Fruit fly (Drosophila melanogaster) whole organism, embryonic: ENCODE measurements around the gene aux.
A peak's percentile ranks its signal among the peaks of the same experiment; 100 is the strongest.

Source experiments
- Abd-B ChIP-seq: fragments of 200-800 bp; sonication (Bioruptor generic); optimal IDR thresholded peaks from 2 replicates; lab custom pipeline; 2018; ENCODE audit warnings: missing biosample characterization, mild to moderate bottlenecking, missing genetic modification characterization, moderate library complexity
- BtbVII ChIP-seq: fragments of 200-800 bp; sonication (Bioruptor generic); optimal IDR thresholded peaks from 3 replicates; lab custom pipeline; 2017; ENCODE audit warnings: missing biosample characterization, mild to moderate bottlenecking, missing genetic modification characterization
- CG10366 ChIP-seq: fragments of 200-800 bp; sonication (Bioruptor generic); IDR thresholded peaks from 2 replicates; pipeline ENCODE4 v1.3.6; 2022; ENCODE audit warnings: missing biosample characterization, missing genetic modification characterization
- CG11504 ChIP-seq: fragments of 200-800 bp; sonication (Bioruptor generic); optimal IDR thresholded peaks from 3 replicates; lab custom pipeline; 2019; ENCODE audit warnings: missing biosample characterization, mild to moderate bottlenecking, missing genetic modification characterization, moderate library complexity
- CG15601 ChIP-seq: fragments of 200-800 bp; sonication (Bioruptor generic); optimal IDR thresholded peaks from 3 replicates; lab custom pipeline; 2019; ENCODE audit warnings: missing biosample characterization, mild to moderate bottlenecking, missing genetic modification characterization, moderate library complexity
- CG17385 ChIP-seq: fragments of 200-800 bp; sonication (Bioruptor generic); optimal IDR thresholded peaks from 3 replicates; lab custom pipeline; 2018; ENCODE audit warnings: missing biosample characterization, mild to moderate bottlenecking, missing genetic modification characterization
- CG1832 ChIP-seq: fragments of 200-800 bp; sonication (Bioruptor generic); optimal IDR thresholded peaks from 2 replicates; lab custom pipeline; 2017; ENCODE audit warnings: missing biosample characterization, mild to moderate bottlenecking, missing genetic modification characterization, inconsistent platforms
- CG2199 ChIP-seq: fragments of 200-800 bp; sonication (Bioruptor generic); IDR thresholded peaks from 3 replicates; pipeline ENCODE4 v1.3.6; 2022; ENCODE audit warnings: missing biosample characterization, missing genetic modification characterization
- CG2678 ChIP-seq: fragments of 200-800 bp; sonication (Bioruptor generic); optimal IDR thresholded peaks from 3 replicates; lab custom pipeline; 2019; ENCODE audit warnings: missing biosample characterization, mild to moderate bottlenecking, missing genetic modification characterization, moderate library complexity
- CG30431 ChIP-seq: fragments of 200-800 bp; sonication (Bioruptor generic); optimal IDR thresholded peaks from 2 replicates; lab custom pipeline; 2017; ENCODE audit warnings: missing biosample characterization, missing genetic modification characterization
- CG31388 ChIP-seq: fragments of 200-800 bp; sonication (Bioruptor generic); optimal IDR thresholded peaks from 2 replicates; lab custom pipeline; 2016; ENCODE audit warnings: missing biosample characterization, missing genetic modification characterization
- CG3838 ChIP-seq: fragments of 200-800 bp; sonication (Bioruptor generic); optimal IDR thresholded peaks from 3 replicates; lab custom pipeline; 2016; ENCODE audit warnings: missing biosample characterization, missing genetic modification characterization
- CG4282 ChIP-seq: fragments of 200-800 bp; sonication (Bioruptor generic); optimal IDR thresholded peaks from 2 replicates; lab custom pipeline; 2016; ENCODE audit warnings: missing biosample characterization, missing genetic modification characterization
- CG4820 ChIP-seq: fragments of 200-800 bp; sonication (Bioruptor generic); optimal IDR thresholded peaks from 3 replicates; lab custom pipeline; 2016; ENCODE audit warnings: missing biosample characterization, missing genetic modification characterization
- CG7357 ChIP-seq: fragments of 200-800 bp; sonication (Bioruptor generic); IDR thresholded peaks from 3 replicates; pipeline ENCODE4 v1.3.6; 2022; ENCODE audit warnings: missing biosample characterization, missing genetic modification characterization
- CG7372 ChIP-seq: fragments of 200-800 bp; sonication (Bioruptor generic); IDR thresholded peaks from 2 replicates; pipeline ENCODE4 v1.3.6; 2022; ENCODE audit warnings: missing biosample characterization, missing genetic modification characterization
- CG8089 ChIP-seq: fragments of 200-800 bp; sonication (Bioruptor generic); optimal IDR thresholded peaks from 3 replicates; lab custom pipeline; 2016; ENCODE audit warnings: missing biosample characterization, missing genetic modification characterization
- CG9609 ChIP-seq: fragments of 200-800 bp; sonication (Bioruptor generic); optimal IDR thresholded peaks from 3 replicates; lab custom pipeline; 2016; ENCODE audit warnings: missing biosample characterization, missing genetic modification characterization
- Chrac-16 ChIP-seq: fragments of 200-800 bp; sonication (Bioruptor generic); optimal IDR thresholded peaks from 3 replicates; lab custom pipeline; 2016; ENCODE audit warnings: missing biosample characterization, missing genetic modification characterization
- Drgx ChIP-seq: fragments of 200-800 bp; sonication (Bioruptor generic); IDR thresholded peaks from 2 replicates; pipeline ENCODE4 v1.3.6; 2022; ENCODE audit warnings: missing biosample characterization, missing genetic modification characterization
- Fer1 ChIP-seq: fragments of 200-800 bp; sonication (Bioruptor generic); optimal IDR thresholded peaks from 2 replicates; lab custom pipeline; 2017; ENCODE audit warnings: missing biosample characterization, mild to moderate bottlenecking, missing genetic modification characterization
- H15 ChIP-seq: fragments of 200-800 bp; sonication (Bioruptor generic); IDR thresholded peaks from 3 replicates; pipeline ENCODE4 v1.3.6; 2022; ENCODE audit warnings: missing biosample characterization, missing genetic modification characterization
- HHEX ChIP-seq: fragments of 200-800 bp; sonication (Bioruptor generic); optimal IDR thresholded peaks from 3 replicates; lab custom pipeline; 2017; ENCODE audit warnings: missing biosample characterization, mild to moderate bottlenecking, missing genetic modification characterization, missing genetic modification reagents
- HLH4C ChIP-seq: fragments of 200-800 bp; sonication (Bioruptor generic); IDR thresholded peaks from 3 replicates; pipeline ENCODE4 v1.3.6; 2022; ENCODE audit warnings: missing biosample characterization, missing genetic modification characterization; ENCODE audit not compliant: partially characterized antibody
- Hr78 ChIP-seq, 2 experiments: fragments of 200-800 bp in 1 of 2; fragments of >200 bp in 1 of 2; sonication (Bioruptor generic) in 1 of 2; optimal IDR thresholded peaks; 2 replicates each; lab custom pipeline; 2017 to 2019; ENCODE audit warnings: missing biosample characterization in 2 of 2, missing genetic modification characterization in 2 of 2, mild to moderate bottlenecking in 1 of 2, moderate library complexity in 1 of 2
- Jarid2 ChIP-seq: fragments of 200-800 bp; sonication (Bioruptor generic); optimal IDR thresholded peaks from 3 replicates; lab custom pipeline; 2017; ENCODE audit warnings: mild to moderate bottlenecking, missing biosample characterization, missing genetic modification reagents, missing genetic modification characterization
- NC2α ChIP-seq: fragments of 200-800 bp; sonication (Bioruptor generic); optimal IDR thresholded peaks from 2 replicates; lab custom pipeline; 2016; ENCODE audit warnings: missing biosample characterization, missing genetic modification characterization
- Nf-YC ChIP-seq: fragments of 200-800 bp; optimal IDR thresholded peaks from 3 replicates; lab custom pipeline; 2019; ENCODE audit warnings: missing biosample characterization, mild to moderate bottlenecking, missing genetic modification characterization, moderate library complexity
- Oli ChIP-seq: fragments of 200-800 bp; sonication (Bioruptor generic); optimal IDR thresholded peaks from 2 replicates; lab custom pipeline; 2018; ENCODE audit warnings: missing biosample characterization, mild to moderate bottlenecking, missing genetic modification characterization, moderate library complexity
- Pdp1 ChIP-seq, 2 experiments: fragments of 200-800 bp; sonication (Bioruptor generic); optimal IDR thresholded peaks; 3 replicates each; lab custom pipeline; 2016; ENCODE audit warnings: missing biosample characterization in 2 of 2, missing genetic modification characterization in 2 of 2, mild to moderate bottlenecking in 1 of 2, moderate library complexity in 1 of 2
- ab ChIP-seq: fragments of 200-800 bp; sonication (Bioruptor generic); optimal IDR thresholded peaks from 2 replicates; lab custom pipeline; 2016; ENCODE audit warnings: missing biosample characterization, missing genetic modification characterization
- ash1 ChIP-seq: fragments of 200-800 bp; sonication (Bioruptor generic); optimal IDR thresholded peaks from 2 replicates; lab custom pipeline; 2018; ENCODE audit warnings: missing biosample characterization, mild to moderate bottlenecking, missing genetic modification characterization
- corto ChIP-seq: fragments of 200-800 bp; sonication (Bioruptor generic); optimal IDR thresholded peaks from 2 replicates; lab custom pipeline; 2016; ENCODE audit warnings: missing biosample characterization, mild to moderate bottlenecking, missing genetic modification characterization, moderate library complexity
- dimm ChIP-seq: fragments of 200-800 bp; sonication (Bioruptor generic); IDR thresholded peaks from 2 replicates; pipeline ENCODE4 v1.3.6; 2022; ENCODE audit warnings: missing biosample characterization, missing genetic modification characterization
- grn ChIP-seq: fragments of 200-800 bp; sonication (Bioruptor generic); optimal IDR thresholded peaks from 3 replicates; lab custom pipeline; 2017; ENCODE audit warnings: missing biosample characterization, missing genetic modification characterization
- h ChIP-seq: fragments of >200 bp; optimal IDR thresholded peaks from 2 replicates; lab custom pipeline; 2017
- ham ChIP-seq: fragments of 200-800 bp; sonication (Bioruptor generic); IDR thresholded peaks from 2 replicates; pipeline ENCODE4 v1.3.6; 2022; ENCODE audit warnings: missing biosample characterization, missing genetic modification characterization
- kah ChIP-seq: fragments of 200-800 bp; sonication (Bioruptor generic); optimal IDR thresholded peaks from 2 replicates; lab custom pipeline; 2018; ENCODE audit warnings: missing biosample characterization, mild to moderate bottlenecking, missing genetic modification characterization
- lmd ChIP-seq: fragments of 200-800 bp; sonication (Bioruptor generic); IDR thresholded peaks from 2 replicates; pipeline ENCODE4 v1.3.6; 2022; ENCODE audit warnings: missing biosample characterization, missing genetic modification characterization
- pan ChIP-seq, 4 experiments: fragments of >200 bp in 3 of 4; fragments of 200-800 bp in 1 of 4; sonication (Bioruptor generic) in 1 of 4; optimal IDR thresholded peaks in 3 of 4; IDR thresholded peaks in 1 of 4; 2 replicates each; pipeline versions ENCODE4 v1.3.6 to Lab custom; 2017 to 2022; ENCODE audit warnings: missing biosample characterization in 2 of 4, missing genetic modification characterization in 2 of 4, mixed read lengths in 1 of 4
- pfk ChIP-seq: fragments of 200-800 bp; sonication (Bioruptor generic); optimal IDR thresholded peaks from 2 replicates; lab custom pipeline; 2018; ENCODE audit warnings: missing biosample characterization, mild to moderate bottlenecking, missing genetic modification characterization, moderate library complexity
- rib ChIP-seq: fragments of 200-800 bp; sonication (Bioruptor generic); IDR thresholded peaks from 2 replicates; pipeline ENCODE4 v1.3.6; 2022; ENCODE audit warnings: missing biosample characterization, missing genetic modification characterization
- row ChIP-seq: fragments of 200-800 bp; sonication (Bioruptor generic); IDR thresholded peaks from 3 replicates; pipeline ENCODE4 v1.3.6; 2022; ENCODE audit warnings: missing biosample characterization, missing genetic modification characterization
- stwl ChIP-seq: fragments of 200-800 bp; sonication (Bioruptor generic); optimal IDR thresholded peaks from 3 replicates; lab custom pipeline; 2018; ENCODE audit warnings: missing biosample characterization, mild to moderate bottlenecking, missing genetic modification characterization, moderate library complexity
- tin ChIP-seq: fragments of 200-800 bp; sonication (Bioruptor generic); optimal IDR thresholded peaks from 3 replicates; lab custom pipeline; 2016; ENCODE audit warnings: missing biosample characterization, missing genetic modification characterization
- vnd ChIP-seq: fragments of 200-800 bp; sonication (Bioruptor generic); IDR thresholded peaks from 3 replicates; pipeline ENCODE4 v1.3.6; 2022; ENCODE audit warnings: missing biosample characterization, missing genetic modification characterization; ENCODE audit not compliant: partially characterized antibody
- z ChIP-seq: fragments of 200-800 bp; sonication (Bioruptor generic); IDR thresholded peaks from 3 replicates; pipeline ENCODE4 v1.3.6; 2022; ENCODE audit warnings: missing biosample characterization, missing genetic modification characterization
- zf30C ChIP-seq: fragments of 200-800 bp; sonication (Bioruptor generic); optimal IDR thresholded peaks from 3 replicates; lab custom pipeline; 2018; ENCODE audit warnings: missing biosample characterization, mild to moderate bottlenecking, missing genetic modification characterization
- zfh1 ChIP-seq: fragments of 200-800 bp; sonication (Bioruptor generic); IDR thresholded peaks from 3 replicates; pipeline ENCODE4 v1.3.6; 2022; ENCODE audit warnings: missing biosample characterization, missing genetic modification characterization

The aux gene

DNA sequence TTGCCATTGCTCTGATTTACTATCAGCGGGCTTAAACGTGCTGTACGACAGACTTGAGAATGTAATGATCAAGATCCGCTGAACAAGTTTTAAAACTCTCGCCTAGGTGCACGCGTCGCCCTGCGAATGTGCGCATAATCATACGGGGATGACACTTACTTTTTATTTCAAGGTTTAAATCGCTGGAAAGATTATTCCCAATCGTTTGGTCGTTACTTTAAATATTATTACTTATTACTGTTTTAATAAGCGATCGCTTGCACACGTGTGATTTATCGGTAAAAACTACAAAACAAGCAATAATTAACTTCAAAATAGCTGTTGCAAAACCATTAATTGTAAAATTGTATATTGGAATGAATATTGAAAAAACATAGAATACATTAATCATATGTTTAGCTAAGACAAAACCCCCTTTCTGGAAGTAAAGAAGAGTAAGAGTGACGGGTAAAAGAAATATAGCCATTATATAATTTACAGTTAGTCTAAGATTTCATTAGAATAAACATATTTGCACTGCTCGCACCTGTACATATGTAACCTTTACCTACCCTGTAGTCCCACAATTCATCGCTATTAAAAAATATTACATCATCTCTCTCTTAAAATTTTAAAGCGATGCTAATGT is 17.7 kb downstream of the aux start, which contains the start of gene DhpD (continued):
- no peak for TF ChIP-seq CG15601 (tag; lab: Kevin White, UChicago)
- peak; percentile 58 for TF ChIP-seq CG4820 (GFP tag; lab: Kevin White, UChicago)
- TF ChIP-seq CG30431 (GFP tag; lab: Kevin White, UChicago) = peak; percentile 16
- TF ChIP-seq CG9609 = peak; percentile 23
- peak; percentile 6 for TF ChIP-seq CG8089 (GFP tag; lab: Kevin White, UChicago)
- TF ChIP-seq BtbVII (GFP tag; lab: Kevin White, UChicago) = peak; percentile 64
- TF ChIP-seq Fer1 (GFP tag; lab: Kevin White, UChicago) = peak; percentile 75
- TF ChIP-seq CG3838 (GFP tag; lab: Kevin White, UChicago) = no peak
- TF ChIP-seq CG2678 (tag; lab: Kevin White, UChicago) = peak; percentile 87
- no peak for TF ChIP-seq ab (GFP tag; lab: Kevin White, UChicago)
- TF ChIP-seq pfk (GFP tag; lab: Kevin White, UChicago) = peak; percentile 42
- TF ChIP-seq dimm = 0 out of 2 replicates have a peak, but pooled peaks have one; percentile 16
- TF ChIP-seq NC2α (GFP tag; lab: Kevin White, UChicago) = no peak
- peak; percentile 39 to 93 for TF ChIP-seq Pdp1 (GFP tag; optimal IDR thresholded peaks at IDR 0.05; lab: Kevin White, UChicago)
- no peak for TF ChIP-seq h (lab: Kevin White, UChicago)
- no peak for TF ChIP-seq ham (GFP tag; lab: Robert Waterston, UW)
- no peak for TF ChIP-seq rib
- TF ChIP-seq zfh1 (GFP tag; lab: Robert Waterston, UW) = peak; percentile 84; the same call in 2 of the 3 replicates
- TF ChIP-seq Jarid2 (GFP tag; lab: Kevin White, UChicago) = no peak
- TF ChIP-seq kah (GFP tag; lab: Kevin White, UChicago) = peak; percentile 31
- TF ChIP-seq ash1 = no peak
- peak; percentile 43; the same call in 2 of the 3 replicates for TF ChIP-seq CG7357 (GFP tag; lab: Robert Waterston, UW)
- peak; percentile 61 for TF ChIP-seq Nf-YC (tag; lab: Kevin White, UChicago)
- TF ChIP-seq Drgx (GFP tag; lab: Robert Waterston, UW) = peak; percentile 71
- peak; percentile 60 for TF ChIP-seq Chrac-16 (GFP tag; lab: Kevin White, UChicago)
- peak; percentile 70 for TF ChIP-seq tin (GFP tag; lab: Kevin White, UChicago)
- TF ChIP-seq corto (GFP tag; lab: Kevin White, UChicago) = peak; percentile 57
- no peak for TF ChIP-seq Hr78 (GFP tag; optimal IDR thresholded peaks at IDR 0.05; lab: Kevin White, UChicago)
- peak; percentile 83 for TF ChIP-seq vnd
- peak; percentile 71 for TF ChIP-seq CG17385
- TF ChIP-seq CG1832 (GFP tag; lab: Kevin White, UChicago) = no peak
- no peak for TF ChIP-seq z (GFP tag; lab: Robert Waterston, UW)
- peak; percentile 24; the same call in 1 of the 3 replicates for TF ChIP-seq CG2199
- TF ChIP-seq zf30C (GFP tag; lab: Kevin White, UChicago) = no peak
- peak; percentile 66; the same call in 1 of the 3 replicates for TF ChIP-seq H15 (GFP tag; lab: Robert Waterston, UW)
- no peak for TF ChIP-seq CG11504 (tag; lab: Kevin White, UChicago)
- TF ChIP-seq pan (optimal IDR thresholded peaks at IDR 0.05; lab: Kevin White, UChicago) = no peak
- peak in 1 of 2 experiments; percentile 74 for TF ChIP-seq pan (GFP tag; optimal IDR thresholded peaks at IDR 0.05 in 1 of 2, IDR thresholded peaks at IDR 0.05 in 1 of 2)
- peak; percentile 15 for TF ChIP-seq stwl (tag; lab: Kevin White, UChicago)
- TF ChIP-seq CG7372 = peak; percentile 48; the same call in 1 of the 2 replicates
- TF ChIP-seq HHEX (GFP tag; lab: Kevin White, UChicago) = peak; percentile 62
- TF ChIP-seq grn = peak; percentile 29
- no peak for TF ChIP-seq Abd-B
- peak; percentile 66 for TF ChIP-seq CG10366 (GFP tag; lab: Robert Waterston, UW)
- TF ChIP-seq CG4282 (GFP tag; lab: Kevin White, UChicago) = no peak
- peak; percentile 77 for TF ChIP-seq lmd (GFP tag; lab: Robert Waterston, UW)
- peak; percentile 48 for TF ChIP-seq Oli (tag; lab: Kevin White, UChicago)
- TF ChIP-seq CG31388 (GFP tag; lab: Kevin White, UChicago) = peak; percentile 26
- peak; percentile 93 for TF ChIP-seq HLH4C (GFP tag; lab: Robert Waterston, UW)
- TF ChIP-seq row = peak; percentile 88
